Worm (Caenorhabditis elegans): ENCODE results near the gene str-149.
A peak's percentile ranks its signal among the peaks of the same experiment; 100 is the strongest.

The str-149 gene

ce11 chrV:16621894-16622293, 48.6 kb downstream of the str-149 start (continued):
- TF ChIP-seq ceh-2 (tag; optimal IDR thresholded peaks at IDR 0.05), result no peak
- TF ChIP-seq pros-1 (tag; optimal IDR thresholded peaks at IDR 0.05), result no peak
- no peak for TF ChIP-seq F13H6.1 (tag; optimal IDR thresholded peaks at IDR 0.05)

- TF ChIP-seq hlh-8 (tag; optimal IDR thresholded peaks at IDR 0.05), result no peak
- peak; percentile 82 for TF ChIP-seq pag-3 (tag; optimal IDR thresholded peaks at IDR 0.05; ENCODE audit: borderline replicate concordance)
- TF ChIP-seq K09A11.1 (tag; optimal IDR thresholded peaks at IDR 0.05; ENCODE audit: insufficient read depth), result no peak
- no peak for TF ChIP-seq mec-3 (tag; optimal IDR thresholded peaks at IDR 0.05; ENCODE audit: borderline replicate concordance)
- no peak for TF ChIP-seq unc-42 (tag; optimal IDR thresholded peaks at IDR 0.05)
- no peak for TF ChIP-seq ceh-30 (tag; optimal IDR thresholded peaks at IDR 0.05)
- no peak for TF ChIP-seq ceh-19 (GFP tag; optimal IDR thresholded peaks at IDR 0.05)
- no peak for TF ChIP-seq ceh-6 (GFP tag; optimal IDR thresholded peaks at IDR 0.05)
- TF ChIP-seq K02D7.2 (tag; optimal IDR thresholded peaks at IDR 0.05), result no peak
Measured at ce11 chrV:16622754-16623261, 49.5 kb downstream of the str-149 start, which contains the start of gene Y70C5A.2. Gene Y70C5A.2, minus strand, starts transcription at chrV:16623211.

Data from whole organism, late embryonic.